Fruit fly (Drosophila melanogaster) whole organism, prepupa: ENCODE measurements around the gene CG32112.

Experiments
- CG10669 ChIP-seq: fragments of 200-800 bp; sonication (Bioruptor generic); optimal IDR thresholded peaks from 3 replicates; lab custom pipeline; 2018; ENCODE audit warnings: missing biosample characterization, mild to moderate bottlenecking, missing genetic modification characterization, moderate library complexity
- CG11902 ChIP-seq: fragments of 200-800 bp; sonication (Bioruptor generic); optimal IDR thresholded peaks from 3 replicates; lab custom pipeline; 2016; ENCODE audit warnings: missing biosample characterization, missing genetic modification characterization
- CG1621 ChIP-seq: fragments of 200-800 bp; sonication (Bioruptor generic); optimal IDR thresholded peaks from 3 replicates; lab custom pipeline; 2018; ENCODE audit warnings: missing biosample characterization, mild to moderate bottlenecking, missing genetic modification characterization
- CG31627 ChIP-seq: fragments of 200-800 bp; sonication (Bioruptor generic); optimal IDR thresholded peaks from 3 replicates; lab custom pipeline; 2016; ENCODE audit warnings: missing biosample characterization, missing genetic modification characterization
- CG32006 ChIP-seq: fragments of 200-800 bp; sonication (Bioruptor generic); optimal IDR thresholded peaks from 3 replicates; lab custom pipeline; 2017; ENCODE audit warnings: missing biosample characterization, mild to moderate bottlenecking, missing genetic modification characterization
- CG4318 ChIP-seq: fragments of 200-800 bp; sonication (Bioruptor generic); optimal IDR thresholded peaks from 3 replicates; lab custom pipeline; 2017; ENCODE audit warnings: missing biosample characterization, mild to moderate bottlenecking, missing genetic modification characterization
- CG6808 ChIP-seq: fragments of 200-800 bp; sonication (Bioruptor generic); optimal IDR thresholded peaks from 3 replicates; lab custom pipeline; 2017; ENCODE audit warnings: missing biosample characterization, missing genetic modification characterization, mild to moderate bottlenecking, moderate library complexity, missing genetic modification reagents
- CG7368 ChIP-seq: fragments of 200-800 bp; sonication (Bioruptor generic); optimal IDR thresholded peaks from 3 replicates; lab custom pipeline; 2016; ENCODE audit warnings: missing biosample characterization, missing genetic modification characterization
- Eip78C ChIP-seq: fragments of 200-800 bp; sonication (Bioruptor generic); peaks from one replicate; lab custom pipeline; 2016; ENCODE audit warnings: missing biosample characterization, missing genetic modification characterization
- Eip93F ChIP-seq: fragments of 200-800 bp; sonication (Bioruptor generic); optimal IDR thresholded peaks from 2 replicates; lab custom pipeline; 2016; ENCODE audit warnings: missing biosample characterization, mild to moderate bottlenecking, missing genetic modification characterization
- Ets21C ChIP-seq: fragments of 200-800 bp; sonication (Bioruptor generic); optimal IDR thresholded peaks from 3 replicates; lab custom pipeline; 2016; ENCODE audit warnings: missing biosample characterization, missing genetic modification characterization
- Ets96B ChIP-seq: fragments of 200-800 bp; optimal IDR thresholded peaks from 2 replicates; lab custom pipeline; 2019; ENCODE audit warnings: missing biosample characterization, mild to moderate bottlenecking, missing genetic modification characterization, moderate library complexity
- Hr38 ChIP-seq: sonication (Bioruptor generic); optimal IDR thresholded peaks from 2 replicates; lab custom pipeline; 2016; ENCODE audit warnings: missing biosample characterization, missing genetic modification characterization
- Hr39 ChIP-seq: fragments of 200-800 bp; sonication (Bioruptor generic); optimal IDR thresholded peaks from 2 replicates; lab custom pipeline; 2016; ENCODE audit warnings: missing biosample characterization, missing genetic modification characterization
- Hr4 ChIP-seq: fragments of 200-800 bp; sonication (Bioruptor generic); optimal IDR thresholded peaks from 3 replicates; lab custom pipeline; 2016; ENCODE audit warnings: missing biosample characterization, missing genetic modification characterization
- Lpt ChIP-seq: fragments of 200-800 bp; sonication (Bioruptor generic); optimal IDR thresholded peaks from 3 replicates; lab custom pipeline; 2016; ENCODE audit warnings: missing biosample characterization, missing genetic modification characterization
- Met ChIP-seq: fragments of 200-800 bp; sonication (Bioruptor generic); optimal IDR thresholded peaks from 3 replicates; lab custom pipeline; 2016; ENCODE audit warnings: missing biosample characterization, missing genetic modification characterization
- OdsH ChIP-seq: fragments of 200-800 bp; sonication (Bioruptor generic); optimal IDR thresholded peaks from 3 replicates; lab custom pipeline; 2016; ENCODE audit warnings: missing biosample characterization, missing genetic modification characterization
- Smox ChIP-seq: fragments of 200-800 bp; sonication (Bioruptor generic); optimal IDR thresholded peaks from 3 replicates; lab custom pipeline; 2016; ENCODE audit warnings: missing biosample characterization, missing genetic modification characterization
- Sox14 ChIP-seq: fragments of 200-800 bp; sonication (Bioruptor generic); optimal IDR thresholded peaks from 3 replicates; lab custom pipeline; 2016; ENCODE audit warnings: missing biosample characterization, missing genetic modification characterization
- Sox15 ChIP-seq: fragments of 200-800 bp; sonication (Bioruptor generic); optimal IDR thresholded peaks from 3 replicates; lab custom pipeline; 2016; ENCODE audit warnings: missing biosample characterization, missing genetic modification characterization
- achi ChIP-seq: fragments of 200-800 bp; sonication (Bioruptor generic); optimal IDR thresholded peaks from 3 replicates; lab custom pipeline; 2016; ENCODE audit warnings: missing biosample characterization, missing genetic modification characterization
- cyc ChIP-seq: fragments of 200-800 bp; sonication (Bioruptor generic); optimal IDR thresholded peaks from 3 replicates; lab custom pipeline; 2016; ENCODE audit warnings: missing biosample characterization, missing genetic modification characterization
- eg ChIP-seq: fragments of 200-800 bp; sonication (Bioruptor generic); IDR thresholded peaks from 3 replicates; pipeline ENCODE4 v1.3.6; 2022; ENCODE audit warnings: missing biosample characterization, missing genetic modification characterization
- fkh ChIP-seq: fragments of 200-800 bp; sonication (Bioruptor generic); optimal IDR thresholded peaks from 3 replicates; lab custom pipeline; 2017; ENCODE audit warnings: missing biosample characterization, mild to moderate bottlenecking, missing genetic modification characterization, moderate library complexity
- ss ChIP-seq, 2 experiments: fragments of 200-800 bp; sonication (Bioruptor generic); optimal IDR thresholded peaks; 2 replicates in 1 of 2; 3 replicates in 1 of 2; lab custom pipeline; 2017 to 2018; ENCODE audit warnings: mild to moderate bottlenecking in 2 of 2, missing biosample characterization in 2 of 2, missing genetic modification characterization in 2 of 2, moderate library complexity in 1 of 2
- svp ChIP-seq: fragments of 200-800 bp; sonication (Bioruptor generic); peaks from one replicate; lab custom pipeline; 2016; ENCODE audit warnings: missing biosample characterization, missing genetic modification characterization
- vri ChIP-seq: fragments of 200-800 bp; sonication (Bioruptor generic); optimal IDR thresholded peaks from 3 replicates; lab custom pipeline; 2016; ENCODE audit warnings: missing biosample characterization, mild to moderate bottlenecking, missing genetic modification characterization

The CG32112 gene

dm6 chr3L:12792933-12793448 is 51.5 kb downstream of the CG32112 start (continued):
- TF ChIP-seq CG11902 (peak; percentile 65), eg (GFP tag; lab: Robert Waterston, UW) (peak; percentile 80; the same call in 2 of the 3 replicates), CG31627 (GFP tag; lab: Kevin White, UChicago) (peak; percentile 74), fkh (GFP tag; lab: Kevin White, UChicago) (no peak), svp (GFP tag; lab: Kevin White, UChicago) (peak; percentile 93), OdsH (GFP tag; lab: Kevin White, UChicago) (peak; percentile 84), Eip78C (peak; percentile 99), cyc (GFP tag; lab: Kevin White, UChicago) (peak; percentile 77), Sox15 (GFP tag; lab: Kevin White, UChicago) (peak; percentile 55), CG7368 (GFP tag; lab: Kevin White, UChicago) (peak; percentile 70), Smox (GFP tag; lab: Kevin White, UChicago) (peak; percentile 87), Ets21C (GFP tag; lab: Kevin White, UChicago) (peak; percentile 68), Hr38 (GFP tag; lab: Kevin White, UChicago) (no peak), Hr4 (GFP tag; lab: Kevin White, UChicago) (peak; percentile 79), Lpt (GFP tag; lab: Kevin White, UChicago) (peak; percentile 77), Eip93F (GFP tag; lab: Kevin White, UChicago) (no peak), vri (GFP tag; lab: Kevin White, UChicago) (peak; percentile 68), CG4318 (GFP tag; lab: Kevin White, UChicago) (peak; percentile 55), CG32006 (GFP tag; lab: Kevin White, UChicago) (peak; percentile 87), Hr39 (GFP tag; lab: Kevin White, UChicago) (peak; percentile 69), ss (GFP tag; optimal IDR thresholded peaks at IDR 0.05; lab: Kevin White, UChicago) (peak; percentile 91 to 93), achi (GFP tag; lab: Kevin White, UChicago) (peak; percentile 86), CG6808 (GFP tag; lab: Kevin White, UChicago) (peak; percentile 91), Met (peak; percentile 91), Sox14 (peak; percentile 88)

- peak; percentile 90 for TF ChIP-seq fkh (GFP tag; lab: Kevin White, UChicago)
- peak; percentile 10 for TF ChIP-seq CG1621 (tag; lab: Kevin White, UChicago)
- peak; percentile 36 for TF ChIP-seq Eip78C
- TF ChIP-seq Hr39 (GFP tag; lab: Kevin White, UChicago): no peak
- TF ChIP-seq CG10669 (GFP tag; lab: Kevin White, UChicago): no peak
- no peak for TF ChIP-seq CG32006 (GFP tag; lab: Kevin White, UChicago)
- TF ChIP-seq Ets96B (tag; lab: Kevin White, UChicago): no peak
- no peak for TF ChIP-seq vri (GFP tag; lab: Kevin White, UChicago)
Measured at dm6 chr3L:12794532-12794931, 53.0 kb downstream of the CG32112 start.
